Fruit fly (Drosophila melanogaster) Kc167 (cell line): ENCODE data around the gene MRP.

Source experiments
- Myc ChIP-seq: fragments of >200 bp; optimal IDR thresholded peaks from 2 replicates; lab custom pipeline; 2017; ENCODE audit warnings: missing external identifiers
- Sin3A ChIP-seq: fragments of >200 bp; optimal IDR thresholded peaks from 2 replicates; lab custom pipeline; 2018; ENCODE audit warnings: missing external identifiers
- h ChIP-seq: fragments of >200 bp; optimal IDR thresholded peaks from 3 replicates; lab custom pipeline; 2018; ENCODE audit warnings: missing external identifiers
- insv ChIP-seq: fragments of >200 bp; optimal IDR thresholded peaks from 3 replicates; lab custom pipeline; 2018; ENCODE audit warnings: missing external identifiers
- psq ChIP-seq: fragments of >200 bp; optimal IDR thresholded peaks from 2 replicates; lab custom pipeline; 2017; ENCODE audit warnings: missing external identifiers
- ttk ChIP-seq: sonication (Bioruptor generic); optimal IDR thresholded peaks from 2 replicates; lab custom pipeline; 2017; ENCODE audit warnings: missing external identifiers

The MRP gene

dm6 chr2L:12721794-12722315 lies 3.0 kb downstream of the MRP start, which contains the start of gene Pih1D1:
Pih1D1 (minus strand) TSS chr2L:12721843.
- TF ChIP-seq insv (lab: Kevin White, UChicago): no peak
- TF ChIP-seq Myc (lab: Kevin White, UChicago): no peak
- TF ChIP-seq psq (lab: Kevin White, UChicago): no peak
- TF ChIP-seq Sin3A: no peak
- no peak for TF ChIP-seq ttk (lab: Kevin White, UChicago)
- no peak for TF ChIP-seq h (lab: Kevin White, UChicago)

- TF ChIP-seq Sin3A (no peak), psq (lab: Kevin White, UChicago) (no peak), insv (lab: Kevin White, UChicago) (no peak), ttk (lab: Kevin White, UChicago) (no peak), h (lab: Kevin White, UChicago) (no peak), Myc (lab: Kevin White, UChicago) (no peak)
Measured at dm6 chr2L:12750060-12750459, 31.2 kb downstream of the MRP start.

dm6 chr2L:12756417-12756816 lies 37.6 kb downstream of the MRP start:
- TF ChIP-seq insv (lab: Kevin White, UChicago) (no peak), Sin3A (no peak), h (lab: Kevin White, UChicago) (no peak), Myc (lab: Kevin White, UChicago) (no peak), psq (lab: Kevin White, UChicago) (no peak), ttk (lab: Kevin White, UChicago) (no peak)

dm6 chr2L:12761740-12762139 lies 42.9 kb downstream of the MRP start, which contains the start of gene CG15483:
CG15483 (minus strand) TSS chr2L:12761840.
- TF ChIP-seq Sin3A (no peak), psq (lab: Kevin White, UChicago) (no peak), ttk (lab: Kevin White, UChicago) (no peak), Myc (lab: Kevin White, UChicago) (no peak), insv (lab: Kevin White, UChicago) (no peak), h (lab: Kevin White, UChicago) (no peak)

- no peak for TF ChIP-seq psq (lab: Kevin White, UChicago)
- TF ChIP-seq ttk (lab: Kevin White, UChicago): no peak
- TF ChIP-seq Myc (lab: Kevin White, UChicago): no peak
- no peak for TF ChIP-seq h (lab: Kevin White, UChicago)
- TF ChIP-seq insv (lab: Kevin White, UChicago): no peak
- TF ChIP-seq Sin3A: no peak
Measured at dm6 chr2L:12771812-12772211, 53.0 kb downstream of the MRP start.

- no peak for TF ChIP-seq h (lab: Kevin White, UChicago)
- TF ChIP-seq Sin3A: no peak
- TF ChIP-seq psq (lab: Kevin White, UChicago): no peak
- no peak for TF ChIP-seq insv (lab: Kevin White, UChicago)
- TF ChIP-seq Myc (lab: Kevin White, UChicago): no peak
- no peak for TF ChIP-seq ttk (lab: Kevin White, UChicago)
Measured at dm6 chr2L:12780624-12781023, 61.8 kb downstream of the MRP start.

dm6 chr2L:12803461-12803860 lies 84.6 kb downstream of the MRP start:
- TF ChIP-seq insv (lab: Kevin White, UChicago) (no peak), psq (lab: Kevin White, UChicago) (no peak), Myc (lab: Kevin White, UChicago) (no peak), ttk (lab: Kevin White, UChicago) (no peak), Sin3A (no peak), h (lab: Kevin White, UChicago) (no peak)
